Fruit fly (Drosophila melanogaster) whole organism, prepupa: Measurements from ENCODE around the gene gwl.

ENCODE experiments used
- CG7368 ChIP-seq: fragments of 200-800 bp; sonication (Bioruptor generic); optimal IDR thresholded peaks from 3 replicates; lab custom pipeline; 2016; ENCODE audit warnings: missing biosample characterization, missing genetic modification characterization
- Lpt ChIP-seq: fragments of 200-800 bp; sonication (Bioruptor generic); optimal IDR thresholded peaks from 3 replicates; lab custom pipeline; 2016; ENCODE audit warnings: missing biosample characterization, missing genetic modification characterization
- Smox ChIP-seq: fragments of 200-800 bp; sonication (Bioruptor generic); optimal IDR thresholded peaks from 3 replicates; lab custom pipeline; 2016; ENCODE audit warnings: missing biosample characterization, missing genetic modification characterization
- achi ChIP-seq: fragments of 200-800 bp; sonication (Bioruptor generic); optimal IDR thresholded peaks from 3 replicates; lab custom pipeline; 2016; ENCODE audit warnings: missing biosample characterization, missing genetic modification characterization

- peak; percentile 9 for TF ChIP-seq Lpt
- peak; percentile 45 for TF ChIP-seq achi (GFP tag; lab: Kevin White, UChicago)
- no peak for TF ChIP-seq Smox (GFP tag; lab: Kevin White, UChicago)
- TF ChIP-seq CG7368 (GFP tag; lab: Kevin White, UChicago), result peak; percentile 19
Observed at dm6 chr3R:18743270-18743922, 2.8 kb upstream of the gwl start, which contains the start of gene Mekk1.
